Worm (Caenorhabditis elegans): ENCODE results near the gene Y34B4A.10.

- TF ChIP-seq ama-1 (optimal IDR thresholded peaks at IDR 0.05) (no peak), tbx-11 (GFP tag; IDR thresholded peaks at IDR 0.05) (no peak), flt-1 (GFP tag; IDR thresholded peaks at IDR 0.05) (no peak), sea-1 (GFP tag; conservative IDR thresholded peaks at IDR 0.05) (no peak), tbx-37 (GFP tag; conservative IDR thresholded peaks at IDR 0.05) (no peak), tra-4 (tag; optimal IDR thresholded peaks at IDR 0.05) (no peak), hmg-4 (GFP tag; optimal IDR thresholded peaks at IDR 0.05) (no peak)
Measured at ce11 chrX:5276772-5277171, 27.1 kb downstream of the Y34B4A.10 start.

All from whole organism, early embryonic.